Worm (Caenorhabditis elegans): Measurements from ENCODE around the gene Y53G8AR.5.

Y53G8AR.5 gene

ce11 chrIII:3279304-3279703, 17.9 kb upstream of the Y53G8AR.5 start (continued):
- TF ChIP-seq elt-3 (tag; optimal IDR thresholded peaks at IDR 0.05) (peak in 3 of 6 experiments; percentile 2 to 68 (median 44)), C04F5.9 (tag; optimal IDR thresholded peaks at IDR 0.05) (peak; percentile 31), pag-3 (tag; optimal IDR thresholded peaks at IDR 0.05; ENCODE audit: borderline replicate concordance, insufficient read depth) (no peak), zag-1 (tag; optimal IDR thresholded peaks at IDR 0.05) (no peak), ceh-63 (GFP tag; optimal IDR thresholded peaks at IDR 0.05) (no peak), pax-3 (tag; optimal IDR thresholded peaks at IDR 0.05) (peak; percentile 76), nhr-19 (GFP tag; conservative IDR thresholded peaks at IDR 0.05) (peak; percentile 91)

- TF ChIP-seq unc-98 (GFP tag; IDR thresholded peaks at IDR 0.05) (no peak), egl-13 (tag; optimal IDR thresholded peaks at IDR 0.05) (peak; percentile 17), tlp-1 (tag; optimal IDR thresholded peaks at IDR 0.05) (no peak), nhr-237 (tag; optimal IDR thresholded peaks at IDR 0.05) (no peak), lin-15B (tag; optimal IDR thresholded peaks at IDR 0.05) (no peak), nhr-12 (tag; optimal IDR thresholded peaks at IDR 0.05) (no peak), skn-1 (tag; optimal IDR thresholded peaks at IDR 0.05) (no peak), nhr-19 (GFP tag; conservative IDR thresholded peaks at IDR 0.05) (no peak), nhr-20 (tag; optimal IDR thresholded peaks at IDR 0.05) (no peak), lin-13 (GFP tag; optimal IDR thresholded peaks at IDR 0.05) (no peak), jun-1 (tag; optimal IDR thresholded peaks at IDR 0.05) (no peak), dsc-1 (tag; optimal IDR thresholded peaks at IDR 0.05) (no peak), fkh-10 (GFP tag; optimal IDR thresholded peaks at IDR 0.05) (no peak), mdl-1 (tag; optimal IDR thresholded peaks at IDR 0.05) (no peak), ztf-4 (tag; optimal IDR thresholded peaks at IDR 0.05) (no peak), elt-3 (tag; optimal IDR thresholded peaks at IDR 0.05) (no peak), elt-2 (tag; optimal IDR thresholded peaks at IDR 0.05) (peak; percentile 84), nhr-47 (tag; optimal IDR thresholded peaks at IDR 0.05) (no peak), mab-9 (GFP tag; IDR thresholded peaks at IDR 0.05) (no peak), lin-35 (GFP tag; optimal IDR thresholded peaks at IDR 0.05) (peak in 1 of 2 experiments; percentile 11), pag-3 (tag; optimal IDR thresholded peaks at IDR 0.05; ENCODE audit: borderline replicate concordance, insufficient read depth) (no peak)
Measured at ce11 chrIII:3281860-3282358, 15.3 kb upstream of the Y53G8AR.5 start, which contains the start of gene mfsd-8. Gene mfsd-8 (plus strand): TSS chrIII:3282308.

- 0 out of 2 replicates have a peak, but pooled peaks have one; percentile 3 for TF ChIP-seq nhr-19 (GFP tag; conservative IDR thresholded peaks at IDR 0.05)
- TF ChIP-seq skn-1 (tag; optimal IDR thresholded peaks at IDR 0.05): peak; percentile 1
- TF ChIP-seq alr-1 (tag; optimal IDR thresholded peaks at IDR 0.05; ENCODE audit: borderline replicate concordance): no peak
- TF ChIP-seq lin-14 (GFP tag; optimal IDR thresholded peaks at IDR 0.05): no peak
- TF ChIP-seq egl-27 (tag; optimal IDR thresholded peaks at IDR 0.05): no peak
- no peak for TF ChIP-seq unc-98 (GFP tag; IDR thresholded peaks at IDR 0.05)
- peak; percentile 39 to 51 for TF ChIP-seq efl-1 (optimal IDR thresholded peaks at IDR 0.05)
- peak; percentile 59 to 94 for TF ChIP-seq efl-1 (GFP tag; optimal IDR thresholded peaks at IDR 0.05 in 1 of 2)
- TF ChIP-seq dpl-1 (GFP tag; optimal IDR thresholded peaks at IDR 0.05): peak in 2 of 3 experiments; percentile 30 to 56
- peak; percentile 38 to 45 for TF ChIP-seq lin-35 (GFP tag; optimal IDR thresholded peaks at IDR 0.05)
- no peak for TF ChIP-seq ceh-8 (GFP tag; optimal IDR thresholded peaks at IDR 0.05)
- peak; percentile 25; the same call in 1 of the 2 replicates for TF ChIP-seq isw-1 (GFP tag; IDR thresholded peaks at IDR 0.05)
- no peak for TF ChIP-seq C16A3.4 (tag; optimal IDR thresholded peaks at IDR 0.05)
- peak; percentile 1 for TF ChIP-seq xbp-1 (tag; optimal IDR thresholded peaks at IDR 0.05)
- no peak for TF ChIP-seq nhr-76 (tag; optimal IDR thresholded peaks at IDR 0.05)
- TF ChIP-seq blmp-1 (tag; optimal IDR thresholded peaks at IDR 0.05): peak; percentile 25
- TF ChIP-seq ztf-4 (tag; optimal IDR thresholded peaks at IDR 0.05): no peak
- TF ChIP-seq snu-23 (GFP tag; optimal IDR thresholded peaks at IDR 0.05): peak; percentile 39
- no peak for TF ChIP-seq nhr-237 (tag; optimal IDR thresholded peaks at IDR 0.05)
- TF ChIP-seq nhr-85 (tag): no peak
- TF ChIP-seq irx-1 (tag; optimal IDR thresholded peaks at IDR 0.05): no peak
- TF ChIP-seq lsy-2 (tag; optimal IDR thresholded peaks at IDR 0.05): peak; percentile 53 to 62
- TF ChIP-seq tbx-2 (tag; optimal IDR thresholded peaks at IDR 0.05): peak; percentile 18
- TF ChIP-seq efl-3 (GFP tag; optimal IDR thresholded peaks at IDR 0.05): no peak
- peak; percentile 40 for TF ChIP-seq F16B12.6 (tag; optimal IDR thresholded peaks at IDR 0.05)
- peak; percentile 55 for TF ChIP-seq mep-1 (tag; optimal IDR thresholded peaks at IDR 0.05)
- TF ChIP-seq nhr-20 (tag; optimal IDR thresholded peaks at IDR 0.05): no peak
- no peak for TF ChIP-seq mef-2 (tag; optimal IDR thresholded peaks at IDR 0.05)
- no peak for TF ChIP-seq vab-15 (tag; optimal IDR thresholded peaks at IDR 0.05)
Measured at ce11 chrIII:3294283-3294793, 2.9 kb upstream of the Y53G8AR.5 start, which contains the start of the genes Y53G8AR.8 and Y53G8AR.6. Gene Y53G8AR.8 (minus strand): TSS chrIII:3294330. Gene Y53G8AR.6 (plus strand): TSS chrIII:3294743.
